Worm (Caenorhabditis elegans) whole organism, L4 larva: ENCODE data around the gene zer-1.

Source experiments
- R02D3.7 ChIP-seq: fragments of 150-350 bp; sonication (generic microtip); optimal IDR thresholded peaks from 3 replicates; lab custom pipeline; 2014; ENCODE audit warnings: missing biosample characterization, missing genetic modification characterization
- ZK546.5 ChIP-seq, 2 experiments: sonication (generic microtip); optimal IDR thresholded peaks; 2 replicates each; lab custom pipeline; 2017; ENCODE audit warnings: missing biosample characterization in 2 of 2, missing genetic modification characterization in 2 of 2
- aly-2 ChIP-seq: sonication (generic microtip); optimal IDR thresholded peaks from 2 replicates; lab custom pipeline; 2018; ENCODE audit warnings: missing biosample characterization, missing genetic modification characterization
- ces-1 ChIP-seq: fragments of 150-350 bp; sonication (generic microtip); optimal IDR thresholded peaks from 4 replicates; lab custom pipeline; 2014; ENCODE audit warnings: missing biosample characterization, missing genetic modification reagents, missing genetic modification characterization
- fkh-10 ChIP-seq: fragments of 150-350 bp; optimal IDR thresholded peaks from 2 replicates; lab custom pipeline; 2014; ENCODE audit warnings: missing biosample characterization, missing genetic modification reagents, missing genetic modification characterization
- lsy-2 ChIP-seq, 2 experiments: fragments of 150-350 bp in 1 of 2; sonication (generic microtip) in 1 of 2; optimal IDR thresholded peaks; 2 replicates each; lab custom pipeline; 2014 to 2017; ENCODE audit warnings: missing biosample characterization in 2 of 2, missing genetic modification characterization in 2 of 2
- nhr-11 ChIP-seq: fragments of 150-350 bp; optimal IDR thresholded peaks from 2 replicates; lab custom pipeline; 2014; ENCODE audit warnings: missing biosample characterization, missing genetic modification characterization
- pha-4 ChIP-seq, 2 experiments: fragments of 150-350 bp in 1 of 2; fragments of 200-800 bp in 1 of 2; sonication (Bioruptor generic) in 1 of 2; IDR thresholded peaks in 1 of 2; optimal IDR thresholded peaks in 1 of 2; 2 replicates each; pipeline versions ENCODE4 v1.3.6 to Lab custom; 2014 to 2022; ENCODE audit warnings: missing genetic modification characterization in 2 of 2, missing genetic modification reagents in 2 of 2, missing biosample characterization in 1 of 2, missing compliant biosample characterization in 1 of 2
- skn-1 ChIP-seq: fragments of 150-350 bp; optimal IDR thresholded peaks from 2 replicates; lab custom pipeline; 2014; ENCODE audit warnings: missing biosample characterization, missing genetic modification characterization
- zfp-3 ChIP-seq: fragments of 200-800 bp; sonication (Bioruptor generic); conservative IDR thresholded peaks from 2 replicates; pipeline ENCODE4 v1.3.6; 2022; ENCODE audit warnings: missing genetic modification reagents, missing genetic modification characterization, missing compliant biosample characterization
- ztf-11 ChIP-seq: fragments of 150-350 bp; optimal IDR thresholded peaks from 2 replicates; lab custom pipeline; 2014; ENCODE audit warnings: missing biosample characterization, missing genetic modification characterization

ce11 chrIII:936037-936507 is 49.5 kb upstream of the zer-1 start, which contains the start of gene fbxa-55:
- TF ChIP-seq pha-4 (GFP tag; IDR thresholded peaks at IDR 0.05; lab: Robert Waterston, UW), result no peak; the same call in 1 of the 2 replicates
- TF ChIP-seq pha-4 (tag; optimal IDR thresholded peaks at IDR 0.05; lab: Kevin White, UChicago), result no peak
- TF ChIP-seq skn-1 (tag; lab: Kevin White, UChicago), result no peak
- TF ChIP-seq ZK546.5 (tag; optimal IDR thresholded peaks at IDR 0.05; lab: Kevin White, UChicago), result no peak
- TF ChIP-seq fkh-10 (GFP tag; lab: Kevin White, UChicago), result no peak
- no peak for TF ChIP-seq zfp-3 (GFP tag; lab: Robert Waterston, UW)
- no peak for TF ChIP-seq nhr-11
- TF ChIP-seq ces-1 (GFP tag; lab: Kevin White, UChicago), result no peak
- no peak for TF ChIP-seq R02D3.7 (tag; lab: Kevin White, UChicago)
- no peak for TF ChIP-seq ztf-11
- TF ChIP-seq lsy-2 (tag; optimal IDR thresholded peaks at IDR 0.05; lab: Kevin White, UChicago), result no peak
- TF ChIP-seq aly-2 (tag; lab: Kevin White, UChicago), result no peak
